Fruit fly (Drosophila melanogaster) whole organism, embryonic: ENCODE data around the gene CG31804.

Experiments used
- CG11456 ChIP-seq: fragments of 200-800 bp; sonication (Bioruptor generic); IDR thresholded peaks from 3 replicates; pipeline ENCODE4 v1.3.6; 2022; ENCODE audit warnings: missing biosample characterization, missing genetic modification characterization
- CG11695 ChIP-seq: fragments of 200-800 bp; sonication (Bioruptor generic); IDR thresholded peaks from 3 replicates; pipeline ENCODE4 v1.3.6; 2022; ENCODE audit warnings: missing biosample characterization, missing genetic modification characterization
- CG13424 ChIP-seq: fragments of 200-800 bp; sonication (Bioruptor generic); optimal IDR thresholded peaks from 2 replicates; lab custom pipeline; 2019; ENCODE audit warnings: missing biosample characterization, mild to moderate bottlenecking, missing genetic modification characterization, moderate library complexity
- CG14710 ChIP-seq: fragments of 200-800 bp; sonication (Bioruptor generic); optimal IDR thresholded peaks from 3 replicates; lab custom pipeline; 2019; ENCODE audit warnings: missing biosample characterization, mild to moderate bottlenecking, missing genetic modification characterization, moderate library complexity
- CG15601 ChIP-seq: fragments of 200-800 bp; sonication (Bioruptor generic); optimal IDR thresholded peaks from 3 replicates; lab custom pipeline; 2019; ENCODE audit warnings: missing biosample characterization, mild to moderate bottlenecking, missing genetic modification characterization, moderate library complexity
- CG17802 ChIP-seq: fragments of 200-800 bp; sonication (Bioruptor generic); optimal IDR thresholded peaks from 2 replicates; lab custom pipeline; 2018; ENCODE audit warnings: missing biosample characterization, mild to moderate bottlenecking, missing genetic modification characterization, moderate library complexity
- CG18764 ChIP-seq: fragments of 200-800 bp; sonication (Bioruptor generic); optimal IDR thresholded peaks from 3 replicates; lab custom pipeline; 2016; ENCODE audit warnings: missing biosample characterization, missing genetic modification characterization
- CG32772 ChIP-seq: fragments of 200-800 bp; sonication (Bioruptor generic); IDR thresholded peaks from 2 replicates; pipeline ENCODE4 v1.3.6; 2022; ENCODE audit warnings: missing biosample characterization, missing genetic modification characterization
- CG4282 ChIP-seq: fragments of 200-800 bp; sonication (Bioruptor generic); optimal IDR thresholded peaks from 2 replicates; lab custom pipeline; 2016; ENCODE audit warnings: missing biosample characterization, missing genetic modification characterization
- CG4360 ChIP-seq: fragments of 200-800 bp; sonication (Bioruptor generic); IDR thresholded peaks from 2 replicates; pipeline ENCODE4 v1.3.6; 2022; ENCODE audit warnings: missing biosample characterization, missing genetic modification characterization
- CG4854 ChIP-seq: fragments of 200-800 bp; sonication (Bioruptor generic); optimal IDR thresholded peaks from 2 replicates; lab custom pipeline; 2016; ENCODE audit warnings: missing biosample characterization, missing genetic modification characterization, inconsistent platforms
- CG6254 ChIP-seq: fragments of 200-800 bp; sonication (Bioruptor generic); optimal IDR thresholded peaks from 3 replicates; lab custom pipeline; 2017; ENCODE audit warnings: mild to moderate bottlenecking, missing biosample characterization, missing genetic modification reagents, missing genetic modification characterization
- CG6683 ChIP-seq: fragments of 200-800 bp; sonication (Bioruptor generic); optimal IDR thresholded peaks from 2 replicates; lab custom pipeline; 2017; ENCODE audit warnings: missing biosample characterization, mild to moderate bottlenecking, missing genetic modification characterization, missing genetic modification reagents
- CG6791 ChIP-seq: fragments of 200-800 bp; sonication (Bioruptor generic); IDR thresholded peaks from 3 replicates; pipeline ENCODE4 v1.3.6; 2022; ENCODE audit warnings: missing biosample characterization, missing genetic modification characterization; ENCODE audit not compliant: partially characterized antibody
- CG7271 ChIP-seq: fragments of 200-800 bp; sonication (Bioruptor generic); optimal IDR thresholded peaks from 2 replicates; lab custom pipeline; 2018; ENCODE audit warnings: missing biosample characterization, mild to moderate bottlenecking, missing genetic modification characterization, moderate library complexity
- CG7357 ChIP-seq: fragments of 200-800 bp; sonication (Bioruptor generic); IDR thresholded peaks from 3 replicates; pipeline ENCODE4 v1.3.6; 2022; ENCODE audit warnings: missing biosample characterization, missing genetic modification characterization
- CG7987 ChIP-seq: fragments of 200-800 bp; sonication (Bioruptor generic); optimal IDR thresholded peaks from 2 replicates; lab custom pipeline; 2018; ENCODE audit warnings: missing biosample characterization, mild to moderate bottlenecking, missing genetic modification characterization, moderate library complexity
- CG9437 ChIP-seq: fragments of 200-800 bp; sonication (Bioruptor generic); optimal IDR thresholded peaks from 2 replicates; lab custom pipeline; 2018; ENCODE audit warnings: missing biosample characterization, mild to moderate bottlenecking, missing genetic modification characterization
- CG9609 ChIP-seq: fragments of 200-800 bp; sonication (Bioruptor generic); optimal IDR thresholded peaks from 3 replicates; lab custom pipeline; 2016; ENCODE audit warnings: missing biosample characterization, missing genetic modification characterization
- CoRest ChIP-seq: fragments of 200-800 bp; sonication (Bioruptor generic); optimal IDR thresholded peaks from 3 replicates; lab custom pipeline; 2018; ENCODE audit warnings: missing biosample characterization, mild to moderate bottlenecking, missing genetic modification characterization, moderate library complexity
- Elba2 ChIP-seq: fragments of 200-800 bp; sonication (Bioruptor generic); optimal IDR thresholded peaks from 3 replicates; lab custom pipeline; 2016; ENCODE audit warnings: missing biosample characterization, missing genetic modification characterization
- HmgZ ChIP-seq: fragments of 200-800 bp; sonication (Bioruptor generic); optimal IDR thresholded peaks from 2 replicates; lab custom pipeline; 2018; ENCODE audit warnings: missing biosample characterization, mild to moderate bottlenecking, missing genetic modification characterization
- Hmr ChIP-seq: fragments of 200-800 bp; sonication (Bioruptor generic); optimal IDR thresholded peaks from 3 replicates; lab custom pipeline; 2017; ENCODE audit warnings: mild to moderate bottlenecking, missing biosample characterization, missing genetic modification reagents, missing genetic modification characterization
- Myb ChIP-seq: fragments of 200-800 bp; sonication (Bioruptor generic); optimal IDR thresholded peaks from 2 replicates; lab custom pipeline; 2016; ENCODE audit warnings: missing biosample characterization, missing genetic modification characterization
- NK7.1 ChIP-seq: fragments of 200-800 bp; sonication (Bioruptor generic); optimal IDR thresholded peaks from 3 replicates; lab custom pipeline; 2016; ENCODE audit warnings: missing biosample characterization, missing genetic modification characterization
- Six4 ChIP-seq: fragments of 200-800 bp; sonication (Bioruptor generic); optimal IDR thresholded peaks from 2 replicates; lab custom pipeline; 2016; ENCODE audit warnings: missing biosample characterization, missing genetic modification characterization
- Xbp1 ChIP-seq: fragments of 200-800 bp; sonication (Bioruptor generic); optimal IDR thresholded peaks from 3 replicates; lab custom pipeline; 2016; ENCODE audit warnings: missing biosample characterization, mild to moderate bottlenecking, missing genetic modification characterization
- amos ChIP-seq: fragments of 200-800 bp; sonication (Bioruptor generic); IDR thresholded peaks from 2 replicates; pipeline ENCODE4 v1.3.6; 2022; ENCODE audit warnings: missing biosample characterization, missing genetic modification characterization; ENCODE audit not compliant: partially characterized antibody
- ara ChIP-seq: fragments of 200-800 bp; sonication (Bioruptor generic); IDR thresholded peaks from 2 replicates; pipeline ENCODE4 v1.3.6; 2022; ENCODE audit warnings: missing biosample characterization, missing genetic modification characterization
- btn ChIP-seq: fragments of 200-800 bp; sonication (Bioruptor generic); optimal IDR thresholded peaks from 2 replicates; lab custom pipeline; 2016; ENCODE audit warnings: missing biosample characterization, missing genetic modification characterization
- corto ChIP-seq: fragments of 200-800 bp; sonication (Bioruptor generic); optimal IDR thresholded peaks from 2 replicates; lab custom pipeline; 2016; ENCODE audit warnings: missing biosample characterization, mild to moderate bottlenecking, missing genetic modification characterization, moderate library complexity
- crc ChIP-seq: fragments of 200-800 bp; sonication (Bioruptor generic); optimal IDR thresholded peaks from 2 replicates; lab custom pipeline; 2016; ENCODE audit warnings: missing biosample characterization, missing genetic modification characterization
- crp ChIP-seq, 2 experiments: fragments of 200-800 bp; sonication (Bioruptor generic); optimal IDR thresholded peaks; 2 replicates in 1 of 2; 3 replicates in 1 of 2; lab custom pipeline; 2017; ENCODE audit warnings: missing biosample characterization in 2 of 2, missing genetic modification characterization in 2 of 2, mild to moderate bottlenecking in 1 of 2, moderate library complexity in 1 of 2
- danr ChIP-seq: fragments of 200-800 bp; sonication (Bioruptor generic); IDR thresholded peaks from 2 replicates; pipeline ENCODE4 v1.3.6; 2022; ENCODE audit warnings: missing biosample characterization, missing genetic modification characterization
- dati ChIP-seq: fragments of 200-800 bp; sonication (Bioruptor generic); IDR thresholded peaks from 2 replicates; pipeline ENCODE4 v1.3.6; 2022; ENCODE audit warnings: missing biosample characterization, missing genetic modification characterization
- emc ChIP-seq: fragments of 200-800 bp; sonication (Bioruptor generic); optimal IDR thresholded peaks from 2 replicates; lab custom pipeline; 2016; ENCODE audit warnings: missing biosample characterization, missing genetic modification characterization
- fd3F ChIP-seq: fragments of 200-800 bp; sonication (Bioruptor generic); optimal IDR thresholded peaks from 2 replicates; lab custom pipeline; 2018; ENCODE audit warnings: missing biosample characterization, mild to moderate bottlenecking, missing genetic modification characterization, moderate library complexity
- gcm2 ChIP-seq: fragments of 200-800 bp; sonication (Bioruptor generic); optimal IDR thresholded peaks from 2 replicates; lab custom pipeline; 2016; ENCODE audit warnings: missing biosample characterization, missing genetic modification characterization
- gro ChIP-seq: fragments of 200-800 bp; sonication (Bioruptor generic); optimal IDR thresholded peaks from 2 replicates; lab custom pipeline; 2016; ENCODE audit warnings: missing biosample characterization, missing genetic modification characterization
- jigr1 ChIP-seq: fragments of 200-800 bp; sonication (Bioruptor generic); IDR thresholded peaks from 3 replicates; pipeline ENCODE4 v1.3.6; 2022; ENCODE audit warnings: missing biosample characterization, missing genetic modification characterization
- knrl ChIP-seq: fragments of 200-800 bp; sonication (Bioruptor generic); IDR thresholded peaks from 3 replicates; pipeline ENCODE4 v1.3.6; 2022; ENCODE audit warnings: missing biosample characterization, missing genetic modification characterization; ENCODE audit not compliant: partially characterized antibody
- lola ChIP-seq, 3 experiments: fragments of >200 bp in 2 of 3; fragments of 200-800 bp in 1 of 3; sonication (Bioruptor generic) in 1 of 3; optimal IDR thresholded peaks; 2 replicates each; lab custom pipeline; 2017 to 2019; ENCODE audit warnings: missing biosample characterization in 3 of 3, missing genetic modification characterization in 3 of 3, mild to moderate bottlenecking in 1 of 3, moderate library complexity in 1 of 3
- mirr ChIP-seq: fragments of 200-800 bp; sonication (Bioruptor generic); optimal IDR thresholded peaks from 3 replicates; lab custom pipeline; 2018; ENCODE audit warnings: missing biosample characterization, mild to moderate bottlenecking, missing genetic modification characterization
- mld ChIP-seq: fragments of 200-800 bp; sonication (Bioruptor generic); IDR thresholded peaks from 3 replicates; pipeline ENCODE4 v1.3.6; 2022; ENCODE audit warnings: missing biosample characterization, missing genetic modification characterization; ENCODE audit not compliant: partially characterized antibody
- pzg ChIP-seq: fragments of 200-800 bp; sonication (Bioruptor generic); optimal IDR thresholded peaks from 3 replicates; lab custom pipeline; 2018; ENCODE audit warnings: missing biosample characterization, mild to moderate bottlenecking, missing genetic modification characterization, moderate library complexity
- stwl ChIP-seq: fragments of 200-800 bp; sonication (Bioruptor generic); optimal IDR thresholded peaks from 3 replicates; lab custom pipeline; 2018; ENCODE audit warnings: missing biosample characterization, mild to moderate bottlenecking, missing genetic modification characterization, moderate library complexity
- tin ChIP-seq: fragments of 200-800 bp; sonication (Bioruptor generic); optimal IDR thresholded peaks from 3 replicates; lab custom pipeline; 2016; ENCODE audit warnings: missing biosample characterization, missing genetic modification characterization
- trem ChIP-seq: fragments of 200-800 bp; optimal IDR thresholded peaks from 3 replicates; lab custom pipeline; 2019; ENCODE audit warnings: missing biosample characterization, mild to moderate bottlenecking, missing genetic modification characterization, moderate library complexity

The CG31804 gene

DNA sequence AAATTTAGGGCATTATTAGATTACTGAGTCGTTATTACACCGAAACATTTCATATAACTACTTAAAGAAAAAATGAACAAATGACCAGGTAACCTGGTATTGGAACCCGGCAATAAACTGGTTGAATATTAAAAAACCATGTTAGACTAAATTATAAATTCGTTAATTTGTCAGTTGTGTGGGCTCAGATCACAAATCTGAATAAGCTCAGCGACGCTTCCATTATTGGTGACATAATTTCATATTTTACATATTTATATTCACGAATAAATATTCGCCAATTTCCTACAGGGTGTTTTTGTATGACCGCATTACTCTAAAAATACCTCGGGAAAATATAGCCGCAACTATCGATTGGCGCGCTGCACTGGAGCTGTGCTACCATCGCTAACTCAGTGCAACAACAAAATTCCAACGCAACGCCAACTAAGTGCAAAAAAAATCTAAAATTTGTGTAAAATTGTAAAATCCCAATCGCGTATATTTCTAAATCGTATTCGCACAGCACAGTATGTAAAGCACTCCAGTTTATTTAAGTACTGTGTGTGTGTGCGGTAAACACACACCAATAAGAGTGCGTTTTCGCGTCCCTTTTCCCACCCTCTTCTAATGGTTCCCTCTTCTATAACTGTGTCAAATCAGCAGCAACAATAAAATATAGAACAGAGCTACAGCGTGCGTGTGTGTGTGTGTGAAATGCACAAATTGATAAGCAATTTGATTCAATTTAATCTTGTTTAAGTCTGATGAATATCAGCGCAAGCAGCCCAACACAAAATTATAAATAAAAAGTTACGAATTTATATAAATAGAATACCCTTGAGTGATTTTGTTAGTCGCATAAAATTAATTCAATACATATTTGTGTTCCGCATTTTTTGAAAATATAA is 21.3 kb downstream of the CG31804 start, which contains the start of gene CLIP-190 (continued):
- TF ChIP-seq CG15601 (no peak), Six4 (no peak), mirr (no peak), amos (GFP tag; lab: Robert Waterston, UW) (peak; percentile 82; the same call in 1 of the 2 replicates), gcm2 (GFP tag; lab: Kevin White, UChicago) (no peak), CG11695 (GFP tag; lab: Robert Waterston, UW) (no peak), CG11456 (GFP tag; lab: Robert Waterston, UW) (0 out of 3 replicates have a peak, but pooled peaks have one; percentile 62), Xbp1 (GFP tag; lab: Kevin White, UChicago) (peak; percentile 30), jigr1 (GFP tag; lab: Robert Waterston, UW) (no peak), Myb (peak; percentile 2), NK7.1 (GFP tag; lab: Kevin White, UChicago) (no peak), gro (GFP tag; lab: Kevin White, UChicago) (no peak), btn (GFP tag; lab: Kevin White, UChicago) (no peak), CG32772 (GFP tag; lab: Robert Waterston, UW) (no peak), pzg (GFP tag; lab: Kevin White, UChicago) (peak; percentile 68), CG18764 (GFP tag; lab: Kevin White, UChicago) (no peak), dati (GFP tag; lab: Robert Waterston, UW) (no peak), CG7987 (GFP tag; lab: Kevin White, UChicago) (no peak), stwl (tag; lab: Kevin White, UChicago) (peak; percentile 31), CG6683 (GFP tag; lab: Kevin White, UChicago) (no peak), emc (no peak), fd3F (GFP tag; lab: Kevin White, UChicago) (no peak), CG17802 (no peak), corto (GFP tag; lab: Kevin White, UChicago) (peak; percentile 68), CG7271 (no peak), CG4854 (GFP tag; lab: Kevin White, UChicago) (no peak), trem (no peak), CG9437 (GFP tag; lab: Kevin White, UChicago) (no peak), tin (GFP tag; lab: Kevin White, UChicago) (no peak), knrl (GFP tag; lab: Robert Waterston, UW) (peak; percentile 70), CG4282 (GFP tag; lab: Kevin White, UChicago) (no peak), HmgZ (tag; lab: Kevin White, UChicago) (peak; percentile 7), danr (GFP tag; lab: Robert Waterston, UW) (no peak), crc (GFP tag; lab: Kevin White, UChicago) (no peak), CG13424 (no peak), CG6791 (GFP tag; lab: Robert Waterston, UW) (peak; percentile 85), lola (GFP tag; optimal IDR thresholded peaks at IDR 0.05; lab: Kevin White, UChicago) (no peak), CG14710 (tag; lab: Kevin White, UChicago) (peak; percentile 17), CG7357 (GFP tag; lab: Robert Waterston, UW) (no peak), ara (no peak), Elba2 (peak; percentile 78), Hmr (GFP tag; lab: Kevin White, UChicago) (peak; percentile 10), mld (GFP tag; lab: Robert Waterston, UW) (no peak), CG9609 (no peak), crp (GFP tag; optimal IDR thresholded peaks at IDR 0.05; lab: Kevin White, UChicago) (no peak), CoRest (peak; percentile 26), CG6254 (GFP tag; lab: Kevin White, UChicago) (no peak), CG4360 (GFP tag; lab: Robert Waterston, UW) (peak; percentile 74)
